Fruit fly (Drosophila melanogaster) whole organism, prepupa: ENCODE results near the gene Cypl.

ENCODE experiments used
- Blimp-1 ChIP-seq: fragments of 200-800 bp; sonication (Bioruptor generic); optimal IDR thresholded peaks from 3 replicates; lab custom pipeline; 2017; ENCODE audit warnings: missing biosample characterization, missing genetic modification characterization, mild to moderate bottlenecking, moderate library complexity, missing genetic modification reagents
- CG10631 ChIP-seq: fragments of 200-800 bp; sonication (Bioruptor generic); optimal IDR thresholded peaks from 2 replicates; lab custom pipeline; 2016; ENCODE audit warnings: missing biosample characterization, missing genetic modification characterization
- CG10669 ChIP-seq: fragments of 200-800 bp; sonication (Bioruptor generic); optimal IDR thresholded peaks from 3 replicates; lab custom pipeline; 2018; ENCODE audit warnings: missing biosample characterization, mild to moderate bottlenecking, missing genetic modification characterization, moderate library complexity
- CG11902 ChIP-seq: fragments of 200-800 bp; sonication (Bioruptor generic); optimal IDR thresholded peaks from 3 replicates; lab custom pipeline; 2016; ENCODE audit warnings: missing biosample characterization, missing genetic modification characterization
- CG15336 ChIP-seq: fragments of 200-800 bp; sonication (Bioruptor generic); IDR thresholded peaks from 2 replicates; pipeline ENCODE4 v1.3.6; 2022; ENCODE audit warnings: missing biosample characterization, missing genetic modification characterization
- CG16779 ChIP-seq: fragments of 200-800 bp; sonication (Bioruptor generic); optimal IDR thresholded peaks from 3 replicates; lab custom pipeline; 2017; ENCODE audit warnings: missing biosample characterization, mild to moderate bottlenecking, missing genetic modification characterization
- CG3032 ChIP-seq: fragments of 200-800 bp; optimal IDR thresholded peaks from 2 replicates; lab custom pipeline; 2019; ENCODE audit warnings: missing biosample characterization, mild to moderate bottlenecking, missing genetic modification characterization, moderate library complexity
- CG31627 ChIP-seq: fragments of 200-800 bp; sonication (Bioruptor generic); optimal IDR thresholded peaks from 3 replicates; lab custom pipeline; 2016; ENCODE audit warnings: missing biosample characterization, missing genetic modification characterization
- CG32006 ChIP-seq: fragments of 200-800 bp; sonication (Bioruptor generic); optimal IDR thresholded peaks from 3 replicates; lab custom pipeline; 2017; ENCODE audit warnings: missing biosample characterization, mild to moderate bottlenecking, missing genetic modification characterization
- CG34406 ChIP-seq: fragments of 200-800 bp; sonication (Bioruptor generic); optimal IDR thresholded peaks from 3 replicates; lab custom pipeline; 2016; ENCODE audit warnings: missing biosample characterization, missing genetic modification characterization
- CG3919 ChIP-seq: fragments of 200-800 bp; sonication (Bioruptor generic); optimal IDR thresholded peaks from 3 replicates; lab custom pipeline; 2016; ENCODE audit warnings: missing biosample characterization, missing genetic modification characterization
- CG6163 ChIP-seq: fragments of 200-800 bp; sonication (Bioruptor generic); IDR thresholded peaks from 3 replicates; pipeline ENCODE4 v1.3.6; 2022; ENCODE audit warnings: missing biosample characterization, missing genetic modification characterization
- CG6808 ChIP-seq: fragments of 200-800 bp; sonication (Bioruptor generic); optimal IDR thresholded peaks from 3 replicates; lab custom pipeline; 2017; ENCODE audit warnings: missing biosample characterization, missing genetic modification characterization, mild to moderate bottlenecking, moderate library complexity, missing genetic modification reagents
- CG6854 ChIP-seq: fragments of 200-800 bp; sonication (Bioruptor generic); optimal IDR thresholded peaks from 2 replicates; lab custom pipeline; 2017; ENCODE audit warnings: missing biosample characterization, mild to moderate bottlenecking, missing genetic modification characterization
- CG8119 ChIP-seq: fragments of 200-800 bp; sonication (Bioruptor generic); IDR thresholded peaks from 3 replicates; pipeline ENCODE4 v1.3.6; 2022; ENCODE audit warnings: missing biosample characterization, missing genetic modification characterization
- CG8632 ChIP-seq: fragments of 200-800 bp; sonication (Bioruptor generic); optimal IDR thresholded peaks from 3 replicates; lab custom pipeline; 2016; ENCODE audit warnings: missing biosample characterization, missing genetic modification characterization
- CG9139 ChIP-seq: fragments of 200-800 bp; sonication (Bioruptor generic); optimal IDR thresholded peaks from 3 replicates; lab custom pipeline; 2017; ENCODE audit warnings: missing biosample characterization, mild to moderate bottlenecking, missing genetic modification characterization
- Eip78C ChIP-seq: fragments of 200-800 bp; sonication (Bioruptor generic); peaks from one replicate; lab custom pipeline; 2016; ENCODE audit warnings: missing biosample characterization, missing genetic modification characterization
- Eip93F ChIP-seq: fragments of 200-800 bp; sonication (Bioruptor generic); optimal IDR thresholded peaks from 2 replicates; lab custom pipeline; 2016; ENCODE audit warnings: missing biosample characterization, mild to moderate bottlenecking, missing genetic modification characterization
- Ets96B ChIP-seq: fragments of 200-800 bp; optimal IDR thresholded peaks from 2 replicates; lab custom pipeline; 2019; ENCODE audit warnings: missing biosample characterization, mild to moderate bottlenecking, missing genetic modification characterization, moderate library complexity
- Hr38 ChIP-seq: sonication (Bioruptor generic); optimal IDR thresholded peaks from 2 replicates; lab custom pipeline; 2016; ENCODE audit warnings: missing biosample characterization, missing genetic modification characterization
- Hr4 ChIP-seq: fragments of 200-800 bp; sonication (Bioruptor generic); optimal IDR thresholded peaks from 3 replicates; lab custom pipeline; 2016; ENCODE audit warnings: missing biosample characterization, missing genetic modification characterization
- Lpt ChIP-seq: fragments of 200-800 bp; sonication (Bioruptor generic); optimal IDR thresholded peaks from 3 replicates; lab custom pipeline; 2016; ENCODE audit warnings: missing biosample characterization, missing genetic modification characterization
- Smox ChIP-seq: fragments of 200-800 bp; sonication (Bioruptor generic); optimal IDR thresholded peaks from 3 replicates; lab custom pipeline; 2016; ENCODE audit warnings: missing biosample characterization, missing genetic modification characterization
- Sox15 ChIP-seq: fragments of 200-800 bp; sonication (Bioruptor generic); optimal IDR thresholded peaks from 3 replicates; lab custom pipeline; 2016; ENCODE audit warnings: missing biosample characterization, missing genetic modification characterization
- dac ChIP-seq: fragments of 200-800 bp; sonication (Bioruptor generic); optimal IDR thresholded peaks from 2 replicates; lab custom pipeline; 2017; ENCODE audit warnings: missing biosample characterization, mild to moderate bottlenecking, missing genetic modification characterization
- dsx ChIP-seq: fragments of 200-800 bp; optimal IDR thresholded peaks from 3 replicates; lab custom pipeline; 2019; ENCODE audit warnings: missing biosample characterization, mild to moderate bottlenecking, missing genetic modification characterization, moderate library complexity; ENCODE audit not compliant: poor library complexity, severe bottlenecking
- eg ChIP-seq: fragments of 200-800 bp; sonication (Bioruptor generic); IDR thresholded peaks from 3 replicates; pipeline ENCODE4 v1.3.6; 2022; ENCODE audit warnings: missing biosample characterization, missing genetic modification characterization
- esn ChIP-seq: fragments of 200-800 bp; sonication (Bioruptor generic); optimal IDR thresholded peaks from 2 replicates; lab custom pipeline; 2016; ENCODE audit warnings: missing biosample characterization, mild to moderate bottlenecking, missing genetic modification characterization, moderate library complexity
- fkh ChIP-seq: fragments of 200-800 bp; sonication (Bioruptor generic); optimal IDR thresholded peaks from 3 replicates; lab custom pipeline; 2017; ENCODE audit warnings: missing biosample characterization, mild to moderate bottlenecking, missing genetic modification characterization, moderate library complexity
- lz ChIP-seq: fragments of 200-800 bp; sonication (Bioruptor generic); optimal IDR thresholded peaks from 3 replicates; lab custom pipeline; 2016; ENCODE audit warnings: missing biosample characterization, missing genetic modification characterization
- salr ChIP-seq, 2 experiments: fragments of 200-800 bp; sonication (Bioruptor generic); optimal IDR thresholded peaks; 3 replicates each; lab custom pipeline; 2016 to 2018; ENCODE audit warnings: missing biosample characterization in 2 of 2, missing genetic modification characterization in 2 of 2, mild to moderate bottlenecking in 1 of 2
- ss ChIP-seq, 2 experiments: fragments of 200-800 bp; sonication (Bioruptor generic); optimal IDR thresholded peaks; 2 replicates in 1 of 2; 3 replicates in 1 of 2; lab custom pipeline; 2017 to 2018; ENCODE audit warnings: mild to moderate bottlenecking in 2 of 2, missing biosample characterization in 2 of 2, missing genetic modification characterization in 2 of 2, moderate library complexity in 1 of 2
- svp ChIP-seq: fragments of 200-800 bp; sonication (Bioruptor generic); peaks from one replicate; lab custom pipeline; 2016; ENCODE audit warnings: missing biosample characterization, missing genetic modification characterization
- topi ChIP-seq: fragments of 200-800 bp; sonication (Bioruptor generic); optimal IDR thresholded peaks from 3 replicates; lab custom pipeline; 2016; ENCODE audit warnings: missing biosample characterization, missing genetic modification characterization
- vri ChIP-seq: fragments of 200-800 bp; sonication (Bioruptor generic); optimal IDR thresholded peaks from 3 replicates; lab custom pipeline; 2016; ENCODE audit warnings: missing biosample characterization, mild to moderate bottlenecking, missing genetic modification characterization

Gene Cypl

DNA sequence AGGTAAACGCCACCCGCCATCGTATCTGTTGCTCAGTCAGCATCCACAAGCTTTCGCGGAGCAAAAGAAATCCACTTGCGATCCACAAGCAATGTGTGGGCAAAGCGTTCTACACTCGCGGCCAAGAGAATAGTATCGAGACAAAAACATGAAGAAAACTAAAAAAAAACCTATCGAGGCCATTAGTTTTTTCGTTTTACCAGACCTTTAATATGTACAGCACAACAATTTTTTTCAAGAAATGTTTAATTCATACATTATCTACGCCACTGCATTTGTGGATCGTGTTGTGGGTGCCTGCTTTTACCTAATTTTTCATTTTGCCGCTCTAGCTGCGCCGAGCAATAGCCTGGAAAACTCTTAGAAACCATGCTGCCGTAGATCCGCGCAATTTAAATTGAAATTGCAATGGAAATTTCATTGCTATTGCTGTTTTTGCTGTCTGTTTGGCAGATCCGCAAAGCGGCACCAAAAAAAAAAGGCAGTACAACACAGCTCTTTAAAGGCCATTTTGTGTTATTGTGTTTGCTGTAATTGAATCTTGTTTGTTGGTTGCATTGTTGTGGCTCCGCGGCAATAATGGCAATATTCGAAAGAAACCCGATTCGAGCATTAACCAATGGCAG, 20.4 kb upstream of the Cypl start (continued):
- TF ChIP-seq CG10669 (GFP tag; lab: Kevin White, UChicago) = no peak
- TF ChIP-seq Hr4 = peak; percentile 81
- TF ChIP-seq CG32006 (GFP tag; lab: Kevin White, UChicago) = peak; percentile 85
- no peak for TF ChIP-seq Eip93F
- TF ChIP-seq CG9139 (GFP tag; lab: Kevin White, UChicago) = no peak
- peak; percentile 28 for TF ChIP-seq CG8632 (GFP tag; lab: Kevin White, UChicago)
- TF ChIP-seq CG3032 (tag; lab: Kevin White, UChicago) = no peak
- TF ChIP-seq Sox15 = peak; percentile 5
- TF ChIP-seq CG16779 = peak; percentile 47

DNA sequence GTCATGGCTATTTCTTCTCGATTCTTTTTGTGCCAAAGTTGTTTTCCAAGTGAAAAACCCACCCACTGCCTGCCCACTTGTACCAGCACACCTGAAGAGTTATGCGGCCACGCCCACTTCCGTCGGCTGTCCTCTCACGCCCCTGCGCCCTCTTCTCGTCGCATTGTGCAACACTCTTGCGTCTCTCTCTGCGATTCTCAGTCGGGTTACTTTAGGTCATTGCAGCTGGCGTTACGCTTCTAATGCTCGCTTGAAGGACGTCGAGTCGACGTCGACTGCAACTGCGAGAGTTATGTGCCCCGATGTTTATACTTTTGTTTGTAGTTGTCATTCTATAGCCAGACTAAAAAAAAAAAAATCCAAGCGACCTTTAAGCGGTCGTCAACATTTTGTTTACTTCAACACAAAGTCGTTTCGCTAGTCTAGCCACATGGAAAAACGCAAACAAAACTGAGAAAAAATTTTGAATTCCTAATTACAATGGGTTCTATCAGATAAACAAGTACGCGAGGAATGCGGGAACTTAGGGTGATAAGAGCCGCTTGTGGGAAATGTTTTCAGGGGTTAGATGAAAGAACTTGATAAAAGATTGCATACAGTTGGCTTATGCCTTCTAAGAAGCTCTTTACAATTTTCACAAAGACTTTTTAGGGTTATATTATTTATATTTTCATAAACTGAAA, 19.2 kb upstream of the Cypl start:
- TF ChIP-seq CG6163 (GFP tag; lab: Robert Waterston, UW) (0 out of 3 replicates have a peak, but pooled peaks have one; percentile 27), Blimp-1 (GFP tag; lab: Kevin White, UChicago) (no peak), eg (GFP tag; lab: Robert Waterston, UW) (0 out of 3 replicates have a peak, but pooled peaks have one; percentile 22), vri (GFP tag; lab: Kevin White, UChicago) (no peak), fkh (GFP tag; lab: Kevin White, UChicago) (peak; percentile 57), Eip78C (GFP tag; lab: Kevin White, UChicago) (peak; percentile 32)

DNA sequence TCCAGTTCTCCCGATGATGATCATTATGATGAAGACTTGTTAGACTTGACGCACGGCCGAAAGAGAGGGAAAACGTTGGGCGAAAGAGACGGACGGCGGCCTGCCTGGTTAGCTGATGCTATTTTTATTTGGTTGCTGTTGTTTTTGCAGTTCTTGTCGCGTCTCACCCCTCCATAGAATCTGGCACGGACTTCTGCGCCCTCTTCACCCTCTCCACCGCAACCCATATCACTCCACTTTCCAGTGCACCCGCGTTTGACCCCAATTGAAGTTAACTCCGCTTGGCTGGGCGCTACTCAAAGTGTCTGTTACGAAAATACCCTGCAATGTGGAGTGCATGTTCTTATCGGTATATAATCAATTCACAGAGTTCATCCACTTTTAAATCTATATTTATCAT, 18.4 kb upstream of the Cypl start:
- no peak for TF ChIP-seq Hr38 (GFP tag; lab: Kevin White, UChicago)
- TF ChIP-seq CG15336 (GFP tag; lab: Robert Waterston, UW) = no peak
- peak; percentile 41 for TF ChIP-seq svp (GFP tag; lab: Kevin White, UChicago)
- TF ChIP-seq CG3032 (tag; lab: Kevin White, UChicago) = no peak
- TF ChIP-seq Eip93F = no peak
- no peak for TF ChIP-seq dac (GFP tag; lab: Kevin White, UChicago)
- no peak for TF ChIP-seq topi (GFP tag; lab: Kevin White, UChicago)
- no peak for TF ChIP-seq lz
- TF ChIP-seq Ets96B (tag; lab: Kevin White, UChicago) = no peak
- no peak for TF ChIP-seq Hr4
- TF ChIP-seq salr (GFP tag; optimal IDR thresholded peaks at IDR 0.05; lab: Kevin White, UChicago) = no peak
- no peak for TF ChIP-seq Smox (GFP tag; lab: Kevin White, UChicago)
- TF ChIP-seq CG34406 (GFP tag; lab: Kevin White, UChicago) = no peak
- 0 out of 3 replicates have a peak, but pooled peaks have one; percentile 39 for TF ChIP-seq CG6163 (GFP tag; lab: Robert Waterston, UW)
- no peak for TF ChIP-seq CG11902 (GFP tag; lab: Kevin White, UChicago)
- no peak for TF ChIP-seq esn (GFP tag; lab: Kevin White, UChicago)
- TF ChIP-seq CG6854 (GFP tag; lab: Kevin White, UChicago) = no peak
- peak; percentile 77 for TF ChIP-seq Eip78C (GFP tag; lab: Kevin White, UChicago)
- TF ChIP-seq CG10631 (GFP tag; lab: Kevin White, UChicago) = no peak
- no peak for TF ChIP-seq dsx
- TF ChIP-seq vri (GFP tag; lab: Kevin White, UChicago) = no peak

DNA sequence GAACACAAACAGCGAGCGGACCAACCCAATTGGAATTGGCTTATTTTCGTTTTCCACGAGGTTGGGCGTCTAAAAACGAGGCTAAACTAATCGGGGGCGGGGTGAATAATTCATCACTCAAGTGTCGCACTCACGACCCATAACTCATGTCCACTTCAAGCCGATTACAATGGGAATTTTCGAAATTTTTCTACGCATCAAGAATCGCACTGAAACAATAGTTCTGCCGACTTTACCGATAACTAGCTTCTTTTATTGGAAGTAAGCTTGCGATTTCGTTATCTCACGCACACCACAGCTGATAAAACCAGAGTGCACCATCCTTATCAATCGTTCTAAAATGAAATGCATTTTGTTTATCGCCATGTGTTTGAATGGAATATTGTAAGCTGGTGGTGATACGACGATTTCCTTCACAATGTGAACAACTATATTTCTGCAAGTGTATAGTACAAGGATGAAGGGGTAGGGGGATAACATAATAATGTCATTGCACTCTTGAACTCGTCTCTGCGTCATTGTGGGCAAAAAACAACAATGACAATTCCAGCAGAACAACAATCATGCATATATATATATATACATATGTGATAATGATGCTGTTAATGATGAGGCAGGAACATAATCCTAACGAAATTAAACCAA, 16.8 kb upstream of the Cypl start:
- TF ChIP-seq Lpt (GFP tag; lab: Kevin White, UChicago) (peak; percentile 18), ss (GFP tag; optimal IDR thresholded peaks at IDR 0.05; lab: Kevin White, UChicago) (peak in 1 of 2 experiments; percentile 3), CG3919 (GFP tag; lab: Kevin White, UChicago) (no peak), Eip93F (peak; percentile 16), Eip78C (GFP tag; lab: Kevin White, UChicago) (peak; percentile 78), CG3032 (tag; lab: Kevin White, UChicago) (no peak), CG8119 (GFP tag; lab: Robert Waterston, UW) (peak; percentile 48; the same call in 1 of the 3 replicates), svp (GFP tag; lab: Kevin White, UChicago) (peak; percentile 89), CG31627 (GFP tag; lab: Kevin White, UChicago) (no peak), dsx (peak; percentile 7), CG9139 (GFP tag; lab: Kevin White, UChicago) (no peak), CG10669 (GFP tag; lab: Kevin White, UChicago) (peak; percentile 17), CG6808 (peak; percentile 10), CG32006 (GFP tag; lab: Kevin White, UChicago) (peak; percentile 16)
